Worm (Caenorhabditis elegans): ENCODE data around the gene ZK622.4.
A peak's percentile ranks its signal among the peaks of the same experiment; 100 is the strongest.

ZK622.4 gene

DNA sequence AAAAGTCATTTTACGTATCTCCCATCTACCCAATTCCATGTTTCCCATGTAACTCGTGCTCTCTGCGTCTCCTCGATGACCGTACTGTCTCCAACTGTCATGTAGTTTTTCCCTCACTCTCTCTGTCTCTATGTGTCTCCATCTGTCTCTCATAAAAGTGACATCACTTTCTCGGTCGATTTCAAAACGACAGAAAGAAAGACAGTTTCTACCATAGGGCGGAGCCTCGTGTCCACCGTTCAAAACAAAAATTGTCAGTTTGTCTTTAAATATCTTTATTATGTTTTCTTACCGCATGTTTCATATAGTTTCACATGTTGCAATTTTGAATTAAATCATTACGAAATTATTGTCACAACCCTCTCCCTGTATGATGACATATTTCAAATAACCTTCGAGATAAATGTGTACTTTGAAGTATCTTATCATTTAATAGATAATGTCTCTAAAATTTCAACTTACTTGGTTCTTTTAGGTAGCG lies 37.7 kb downstream of the ZK622.4 start (continued):
- TF ChIP-seq lin-39 (tag; optimal IDR thresholded peaks at IDR 0.05) (peak; percentile 48), R02D3.7 (tag; optimal IDR thresholded peaks at IDR 0.05) (peak; percentile 48), lin-15B (tag; optimal IDR thresholded peaks at IDR 0.05) (peak; percentile 10), ceh-82 (tag; optimal IDR thresholded peaks at IDR 0.05) (no peak)

DNA sequence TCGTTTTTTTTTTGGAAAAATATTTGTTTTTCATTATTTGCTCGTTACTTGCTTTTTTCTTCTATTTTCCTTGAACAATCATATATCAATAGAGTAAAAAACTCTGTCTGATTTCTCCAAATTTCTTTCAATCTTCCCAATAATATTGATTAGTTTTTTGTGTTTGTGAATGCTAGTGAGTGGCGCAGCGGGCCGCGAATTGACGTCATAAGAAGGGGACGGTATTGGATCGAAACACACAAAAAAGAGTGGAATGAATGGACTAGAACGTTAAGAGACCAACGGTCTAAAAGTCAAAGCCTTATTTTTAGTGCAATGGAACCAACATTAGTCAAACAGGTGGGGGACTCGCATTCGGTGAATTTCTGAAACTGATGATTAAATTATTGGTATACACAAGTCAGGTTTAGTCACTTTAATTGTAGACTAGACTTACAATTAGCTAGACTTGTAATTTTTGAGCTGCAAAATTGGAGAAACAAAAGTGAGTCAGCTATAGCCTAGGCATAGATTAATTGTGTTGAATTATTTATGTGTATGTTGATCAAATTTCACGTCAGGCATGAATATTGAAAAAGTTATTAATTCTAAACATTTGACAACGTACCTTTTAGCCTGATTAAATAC lies 39.3 kb downstream of the ZK622.4 start:
- TF ChIP-seq R02D3.7 (tag; optimal IDR thresholded peaks at IDR 0.05) = no peak
- no peak for TF ChIP-seq ZK546.5 (tag; optimal IDR thresholded peaks at IDR 0.05)
- peak; percentile 9 for TF ChIP-seq nhr-23 (tag; optimal IDR thresholded peaks at IDR 0.05)
- peak; percentile 21 for TF ChIP-seq nhr-11 (tag; optimal IDR thresholded peaks at IDR 0.05)
- TF ChIP-seq fkh-10 (GFP tag; optimal IDR thresholded peaks at IDR 0.05) = no peak
- no peak for TF ChIP-seq nhr-12 (tag; optimal IDR thresholded peaks at IDR 0.05)
- peak; percentile 75 for TF ChIP-seq pha-4 (tag; optimal IDR thresholded peaks at IDR 0.05)
- no peak for TF ChIP-seq jun-1 (tag; optimal IDR thresholded peaks at IDR 0.05)
- TF ChIP-seq ztf-11 (tag; optimal IDR thresholded peaks at IDR 0.05) = no peak
- TF ChIP-seq pqm-1 (tag; optimal IDR thresholded peaks at IDR 0.05) = peak; percentile 39
- TF ChIP-seq unc-62 (GFP tag; optimal IDR thresholded peaks at IDR 0.05) = no peak
- TF ChIP-seq mml-1 (tag; optimal IDR thresholded peaks at IDR 0.05) = no peak
- no peak for TF ChIP-seq ztf-4 (tag; optimal IDR thresholded peaks at IDR 0.05)
- TF ChIP-seq nhr-25 (tag; optimal IDR thresholded peaks at IDR 0.05) = peak; percentile 14
- peak; percentile 62 for TF ChIP-seq nfya-1 (tag; optimal IDR thresholded peaks at IDR 0.05; ENCODE audit: insufficient read depth)
- peak; percentile 29 for TF ChIP-seq elt-2 (tag; optimal IDR thresholded peaks at IDR 0.05)

DNA sequence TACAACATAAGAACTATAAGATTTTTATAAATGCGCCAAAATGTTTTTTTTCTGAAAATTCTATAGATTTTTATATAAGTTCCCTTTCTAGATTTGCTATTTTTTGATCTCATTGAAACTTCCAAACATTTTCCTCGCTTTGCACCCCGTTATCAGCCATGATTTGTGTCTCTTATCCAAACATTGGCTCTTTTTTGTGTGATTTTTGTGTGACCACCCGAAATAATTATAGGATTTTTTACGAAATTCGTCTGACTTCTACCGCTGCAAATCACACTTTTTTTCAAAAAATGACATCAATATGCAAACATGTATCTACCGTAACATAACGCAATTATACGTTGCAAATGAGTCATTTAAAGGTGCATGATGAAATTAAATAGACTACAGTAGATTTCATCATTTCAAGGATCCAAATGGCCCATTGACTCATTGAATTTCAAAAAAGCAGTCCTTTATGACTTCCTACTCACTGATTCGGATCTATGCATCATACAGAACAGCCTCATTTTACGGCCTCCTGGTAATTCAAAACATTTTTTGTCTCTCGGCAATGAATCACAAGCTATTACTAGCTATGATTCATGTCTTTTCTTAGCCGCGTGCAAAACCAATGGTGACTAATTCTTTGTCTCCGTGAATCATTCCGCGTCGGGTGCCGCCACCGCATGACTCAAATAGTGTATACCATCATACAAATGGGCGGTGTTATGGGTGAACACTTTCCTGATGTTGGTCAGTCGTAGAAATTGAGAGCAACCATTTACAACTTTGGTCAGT lies 40.0 kb downstream of the ZK622.4 start:
- TF ChIP-seq nhr-28 (tag; optimal IDR thresholded peaks at IDR 0.05) (no peak), ceh-82 (tag; optimal IDR thresholded peaks at IDR 0.05) (no peak), zag-1 (tag; optimal IDR thresholded peaks at IDR 0.05) (no peak), nhr-77 (tag; optimal IDR thresholded peaks at IDR 0.05) (no peak), ztf-4 (tag; optimal IDR thresholded peaks at IDR 0.05) (no peak), mml-1 (tag; optimal IDR thresholded peaks at IDR 0.05) (no peak), lin-39 (tag; optimal IDR thresholded peaks at IDR 0.05) (no peak), elt-2 (tag; optimal IDR thresholded peaks at IDR 0.05) (peak; percentile 71), nhr-237 (tag; optimal IDR thresholded peaks at IDR 0.05) (no peak), unc-62 (GFP tag; optimal IDR thresholded peaks at IDR 0.05) (no peak), elt-1 (tag; optimal IDR thresholded peaks at IDR 0.05) (no peak), egl-5 (tag; optimal IDR thresholded peaks at IDR 0.05) (no peak), ceh-16 (tag; optimal IDR thresholded peaks at IDR 0.05) (no peak), lsy-12 (tag; optimal IDR thresholded peaks at IDR 0.05) (peak; percentile 4), fos-1 (tag; optimal IDR thresholded peaks at IDR 0.05) (peak; percentile 95), jun-1 (tag; optimal IDR thresholded peaks at IDR 0.05) (peak; percentile 85), nhr-25 (tag; optimal IDR thresholded peaks at IDR 0.05) (no peak), pqm-1 (tag; optimal IDR thresholded peaks at IDR 0.05) (peak; percentile 36), pha-4 (tag; optimal IDR thresholded peaks at IDR 0.05) (peak; percentile 53), nhr-12 (tag; optimal IDR thresholded peaks at IDR 0.05) (no peak)

DNA sequence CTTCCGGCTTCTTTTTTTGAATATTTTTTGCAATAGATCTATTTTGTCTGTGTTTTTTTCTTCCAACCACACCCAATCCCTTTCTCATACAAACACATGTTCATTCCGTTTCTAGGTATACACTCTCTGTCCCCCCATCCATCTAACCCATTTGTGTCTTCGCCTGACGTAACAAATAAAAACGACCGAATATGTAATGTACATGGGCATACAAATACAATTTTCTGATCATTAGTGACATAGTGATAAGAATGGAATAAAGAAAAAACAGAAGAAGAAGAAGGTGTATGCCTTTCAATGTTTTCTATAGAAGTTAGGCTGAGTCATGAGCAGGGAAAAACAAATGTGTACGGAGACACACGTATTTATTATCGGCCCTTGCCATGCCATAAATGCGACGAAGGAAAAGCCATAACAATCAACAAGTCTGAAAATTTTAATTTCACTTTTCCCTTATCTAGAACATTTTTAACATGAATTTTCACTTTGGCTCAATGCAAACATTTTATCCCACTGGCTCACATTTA lies 41.3 kb downstream of the ZK622.4 start:
- peak; percentile 47 for TF ChIP-seq pha-4 (tag; optimal IDR thresholded peaks at IDR 0.05)
- TF ChIP-seq elt-2 (tag; optimal IDR thresholded peaks at IDR 0.05) = peak; percentile 70
- TF ChIP-seq pqm-1 (tag; optimal IDR thresholded peaks at IDR 0.05) = no peak

DNA sequence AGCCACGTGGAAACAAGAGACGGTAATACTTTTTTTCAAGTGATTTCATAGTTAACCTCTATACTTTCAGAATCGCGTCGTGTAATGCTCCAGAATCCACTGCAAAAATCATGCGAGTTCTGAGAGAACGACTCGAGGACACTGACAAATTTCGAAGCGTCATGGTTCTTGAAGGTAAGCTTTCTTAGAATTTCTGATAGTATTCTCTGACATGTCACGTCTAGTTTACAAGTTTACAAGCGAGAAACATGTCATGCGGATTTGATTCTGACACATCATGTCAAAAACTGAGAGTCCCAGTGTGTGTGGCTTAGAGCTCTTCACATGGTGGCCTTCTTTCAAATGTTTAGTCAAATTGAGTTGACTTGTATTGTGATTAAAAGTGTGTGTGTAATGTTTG lies 42.1 kb downstream of the ZK622.4 start:
- TF ChIP-seq egl-27 (tag; optimal IDR thresholded peaks at IDR 0.05) (no peak), lsy-12 (tag; optimal IDR thresholded peaks at IDR 0.05) (no peak), nhr-77 (tag; optimal IDR thresholded peaks at IDR 0.05) (no peak), tbx-2 (tag; optimal IDR thresholded peaks at IDR 0.05) (no peak), nhr-28 (tag; optimal IDR thresholded peaks at IDR 0.05) (no peak), R02D3.7 (tag; optimal IDR thresholded peaks at IDR 0.05) (no peak), eor-1 (tag; optimal IDR thresholded peaks at IDR 0.05) (no peak), elt-3 (tag; optimal IDR thresholded peaks at IDR 0.05) (no peak), sea-2 (GFP tag; optimal IDR thresholded peaks at IDR 0.05) (no peak), hmg-11 (tag; optimal IDR thresholded peaks at IDR 0.05) (no peak), pqm-1 (tag; optimal IDR thresholded peaks at IDR 0.05) (no peak), jun-1 (tag; optimal IDR thresholded peaks at IDR 0.05) (no peak), mdl-1 (tag; optimal IDR thresholded peaks at IDR 0.05) (no peak), mml-1 (tag; optimal IDR thresholded peaks at IDR 0.05) (no peak), ceh-16 (tag; optimal IDR thresholded peaks at IDR 0.05) (no peak), ztf-4 (tag; optimal IDR thresholded peaks at IDR 0.05) (no peak), nhr-67 (tag; optimal IDR thresholded peaks at IDR 0.05) (no peak), zag-1 (tag; optimal IDR thresholded peaks at IDR 0.05) (no peak)
